Fruit fly (Drosophila melanogaster) whole organism, embryonic: ENCODE data around the gene CG44040.
A peak's percentile ranks its signal among the peaks of the same experiment; 100 is the strongest.

Experiments
- Asciz ChIP-seq: fragments of 200-800 bp; sonication (Bioruptor generic); optimal IDR thresholded peaks from 2 replicates; lab custom pipeline; 2017; ENCODE audit warnings: missing biosample characterization, mild to moderate bottlenecking, missing genetic modification characterization, missing genetic modification reagents
- Atf6 ChIP-seq: fragments of 200-800 bp; sonication (Bioruptor generic); IDR thresholded peaks from 2 replicates; pipeline ENCODE4 v1.3.6; 2022; ENCODE audit warnings: missing biosample characterization, missing genetic modification characterization
- Bdp1 ChIP-seq: fragments of 200-800 bp; sonication (Bioruptor generic); optimal IDR thresholded peaks from 3 replicates; lab custom pipeline; 2016; ENCODE audit warnings: missing biosample characterization, missing genetic modification characterization
- Blimp-1 ChIP-seq: fragments of 200-800 bp; sonication (Bioruptor generic); optimal IDR thresholded peaks from 3 replicates; lab custom pipeline; 2018; ENCODE audit warnings: missing biosample characterization, missing genetic modification characterization, mild to moderate bottlenecking, moderate library complexity, missing genetic modification reagents
- CG10209 ChIP-seq: fragments of 200-800 bp; sonication (Bioruptor generic); optimal IDR thresholded peaks from 3 replicates; lab custom pipeline; 2017; ENCODE audit warnings: missing biosample characterization, mild to moderate bottlenecking, missing genetic modification characterization, missing genetic modification reagents
- CG10321 ChIP-seq: fragments of 200-800 bp; sonication (Bioruptor generic); IDR thresholded peaks from 2 replicates; pipeline ENCODE4 v1.3.6; 2022; ENCODE audit warnings: missing biosample characterization, missing genetic modification characterization
- CG10979 ChIP-seq: fragments of 200-800 bp; sonication (Bioruptor generic); optimal IDR thresholded peaks from 2 replicates; lab custom pipeline; 2018; ENCODE audit warnings: missing biosample characterization, mild to moderate bottlenecking, missing genetic modification characterization, moderate library complexity
- CG11093 ChIP-seq: fragments of 200-800 bp; sonication (Bioruptor generic); IDR thresholded peaks from 3 replicates; pipeline ENCODE4 v1.3.6; 2022; ENCODE audit warnings: missing biosample characterization, missing genetic modification characterization
- CG11456 ChIP-seq: fragments of 200-800 bp; sonication (Bioruptor generic); IDR thresholded peaks from 3 replicates; pipeline ENCODE4 v1.3.6; 2022; ENCODE audit warnings: missing biosample characterization, missing genetic modification characterization
- CG12219 ChIP-seq: fragments of 200-800 bp; sonication (Bioruptor generic); optimal IDR thresholded peaks from 3 replicates; lab custom pipeline; 2018; ENCODE audit warnings: missing biosample characterization, mild to moderate bottlenecking, missing genetic modification characterization
- CG12236 ChIP-seq: fragments of 200-800 bp; sonication (Bioruptor generic); optimal IDR thresholded peaks from 2 replicates; lab custom pipeline; 2016; ENCODE audit warnings: missing biosample characterization, missing genetic modification characterization
- CG13624 ChIP-seq: fragments of 200-800 bp; sonication (Bioruptor generic); optimal IDR thresholded peaks from 2 replicates; lab custom pipeline; 2016; ENCODE audit warnings: missing biosample characterization, missing genetic modification characterization
- CG13894 ChIP-seq: fragments of 200-800 bp; sonication (Bioruptor generic); optimal IDR thresholded peaks from 3 replicates; lab custom pipeline; 2018; ENCODE audit warnings: missing biosample characterization, mild to moderate bottlenecking, missing genetic modification characterization, moderate library complexity
- CG14014 ChIP-seq: fragments of 200-800 bp; sonication (Bioruptor generic); IDR thresholded peaks from 2 replicates; pipeline ENCODE4 v1.3.6; 2022; ENCODE audit warnings: missing biosample characterization, missing genetic modification characterization
- CG14965 ChIP-seq: fragments of 200-800 bp; sonication (Bioruptor generic); optimal IDR thresholded peaks from 2 replicates; lab custom pipeline; 2016; ENCODE audit warnings: missing biosample characterization, missing genetic modification characterization, borderline replicate concordance
- CG15696 ChIP-seq: fragments of 200-800 bp; sonication (Bioruptor generic); optimal IDR thresholded peaks from 2 replicates; lab custom pipeline; 2019; ENCODE audit warnings: missing biosample characterization, mild to moderate bottlenecking, missing genetic modification characterization, moderate library complexity
- CG17385 ChIP-seq: fragments of 200-800 bp; sonication (Bioruptor generic); optimal IDR thresholded peaks from 3 replicates; lab custom pipeline; 2018; ENCODE audit warnings: missing biosample characterization, mild to moderate bottlenecking, missing genetic modification characterization
- CG17829 ChIP-seq: fragments of 200-800 bp; optimal IDR thresholded peaks from 2 replicates; lab custom pipeline; 2019; ENCODE audit warnings: missing biosample characterization, mild to moderate bottlenecking, missing genetic modification characterization, moderate library complexity
- CG18476 ChIP-seq: fragments of 200-800 bp; sonication (Bioruptor generic); optimal IDR thresholded peaks from 2 replicates; lab custom pipeline; 2016; ENCODE audit warnings: missing biosample characterization, mild to moderate bottlenecking, missing genetic modification characterization
- CG3407 ChIP-seq: fragments of 200-800 bp; sonication (Bioruptor generic); optimal IDR thresholded peaks from 2 replicates; lab custom pipeline; 2018; ENCODE audit warnings: missing biosample characterization, mild to moderate bottlenecking, missing genetic modification characterization
- CG5245 ChIP-seq: fragments of 200-800 bp; sonication (Bioruptor generic); optimal IDR thresholded peaks from 3 replicates; lab custom pipeline; 2016; ENCODE audit warnings: missing biosample characterization, missing genetic modification characterization
- CG6689 ChIP-seq: fragments of 200-800 bp; sonication (Bioruptor generic); IDR thresholded peaks from 2 replicates; pipeline ENCODE4 v1.3.6; 2022; ENCODE audit warnings: missing biosample characterization, missing genetic modification characterization
- CG8089 ChIP-seq: fragments of 200-800 bp; sonication (Bioruptor generic); optimal IDR thresholded peaks from 3 replicates; lab custom pipeline; 2016; ENCODE audit warnings: missing biosample characterization, missing genetic modification characterization
- CG8388 ChIP-seq: fragments of 200-800 bp; sonication (Bioruptor generic); optimal IDR thresholded peaks from 2 replicates; lab custom pipeline; 2019; ENCODE audit warnings: missing biosample characterization, mild to moderate bottlenecking, missing genetic modification characterization, moderate library complexity
- CG8478 ChIP-seq: fragments of >200 bp; optimal IDR thresholded peaks from 2 replicates; lab custom pipeline; 2018
- CkIIα-i1 ChIP-seq: fragments of 200-800 bp; sonication (Bioruptor generic); IDR thresholded peaks from 2 replicates; pipeline ENCODE4 v1.3.6; 2022; ENCODE audit warnings: missing biosample characterization, missing genetic modification characterization
- Dad ChIP-seq: fragments of 200-800 bp; sonication (Bioruptor generic); optimal IDR thresholded peaks from 3 replicates; lab custom pipeline; 2016; ENCODE audit warnings: missing biosample characterization, missing genetic modification characterization
- Hand ChIP-seq: fragments of 200-800 bp; sonication (Bioruptor generic); optimal IDR thresholded peaks from 2 replicates; lab custom pipeline; 2017; ENCODE audit warnings: mild to moderate bottlenecking, missing biosample characterization, missing genetic modification reagents, missing genetic modification characterization
- Max ChIP-seq: fragments of 200-800 bp; sonication (Bioruptor generic); optimal IDR thresholded peaks from 2 replicates; lab custom pipeline; 2016; ENCODE audit warnings: missing biosample characterization, mild to moderate bottlenecking, missing genetic modification characterization
- Side ChIP-seq: fragments of 200-800 bp; sonication (Bioruptor generic); optimal IDR thresholded peaks from 2 replicates; lab custom pipeline; 2016; ENCODE audit warnings: missing biosample characterization, missing genetic modification characterization
- Spps ChIP-seq: fragments of 200-800 bp; sonication (Bioruptor generic); optimal IDR thresholded peaks from 2 replicates; lab custom pipeline; 2018; ENCODE audit warnings: missing biosample characterization, mild to moderate bottlenecking, missing genetic modification characterization
- caup ChIP-seq: fragments of 200-800 bp; sonication (Bioruptor generic); optimal IDR thresholded peaks from 3 replicates; lab custom pipeline; 2017; ENCODE audit warnings: missing biosample characterization, mild to moderate bottlenecking, missing genetic modification characterization, moderate library complexity; ENCODE audit not compliant: severe bottlenecking
- crol ChIP-seq: fragments of 200-800 bp; sonication (Bioruptor generic); IDR thresholded peaks from 2 replicates; pipeline ENCODE4 v1.3.6; 2022; ENCODE audit warnings: missing biosample characterization, missing genetic modification characterization
- disco-r ChIP-seq: fragments of 200-800 bp; sonication (Bioruptor generic); optimal IDR thresholded peaks from 2 replicates; lab custom pipeline; 2016; ENCODE audit warnings: missing biosample characterization, missing genetic modification characterization
- ewg ChIP-seq: fragments of 200-800 bp; sonication (Bioruptor generic); optimal IDR thresholded peaks from 3 replicates; lab custom pipeline; 2017; ENCODE audit warnings: mild to moderate bottlenecking, missing biosample characterization, missing genetic modification reagents, missing genetic modification characterization
- fd3F ChIP-seq: fragments of 200-800 bp; sonication (Bioruptor generic); optimal IDR thresholded peaks from 2 replicates; lab custom pipeline; 2018; ENCODE audit warnings: missing biosample characterization, mild to moderate bottlenecking, missing genetic modification characterization, moderate library complexity
- jumu ChIP-seq: fragments of 200-800 bp; sonication (Bioruptor generic); optimal IDR thresholded peaks from 3 replicates; lab custom pipeline; 2016; ENCODE audit warnings: missing biosample characterization, missing genetic modification characterization
- klu ChIP-seq: fragments of 200-800 bp; sonication (Bioruptor generic); IDR thresholded peaks from 2 replicates; pipeline ENCODE4 v1.3.6; 2022; ENCODE audit warnings: missing biosample characterization, missing genetic modification characterization
- kni ChIP-seq: fragments of 200-800 bp; sonication (Bioruptor generic); optimal IDR thresholded peaks from 3 replicates; lab custom pipeline; 2017; ENCODE audit warnings: mild to moderate bottlenecking, missing biosample characterization, missing genetic modification reagents, missing genetic modification characterization
- pho ChIP-seq: fragments of 200-800 bp; sonication (Bioruptor generic); optimal IDR thresholded peaks from 2 replicates; lab custom pipeline; 2016; ENCODE audit warnings: missing biosample characterization, missing genetic modification characterization
- sim ChIP-seq: fragments of 200-800 bp; sonication (Bioruptor generic); IDR thresholded peaks from 2 replicates; pipeline ENCODE4 v1.3.6; 2022; ENCODE audit warnings: missing biosample characterization, missing genetic modification characterization
- slbo ChIP-seq: fragments of 200-800 bp; sonication (Bioruptor generic); IDR thresholded peaks from 2 replicates; pipeline ENCODE4 v1.3.6; 2022; ENCODE audit warnings: missing biosample characterization, missing genetic modification characterization
- slou ChIP-seq: fragments of 200-800 bp; sonication (Bioruptor generic); optimal IDR thresholded peaks from 3 replicates; lab custom pipeline; 2016; ENCODE audit warnings: missing biosample characterization, missing genetic modification characterization
- sob ChIP-seq: fragments of 200-800 bp; sonication (Bioruptor generic); IDR thresholded peaks from 2 replicates; pipeline ENCODE4 v1.3.6; 2022; ENCODE audit warnings: missing biosample characterization, missing genetic modification characterization
- tll ChIP-seq, 2 experiments: fragments of 200-800 bp in 1 of 2; fragments of >200 bp in 1 of 2; sonication (Bioruptor generic) in 1 of 2; optimal IDR thresholded peaks; 2 replicates each; lab custom pipeline; 2017 to 2019; ENCODE audit warnings: missing biosample characterization in 2 of 2, missing genetic modification characterization in 2 of 2, mild to moderate bottlenecking in 1 of 2, moderate library complexity in 1 of 2
- tna ChIP-seq: fragments of 200-800 bp; sonication (Bioruptor generic); IDR thresholded peaks from 2 replicates; pipeline ENCODE4 v1.3.6; 2022; ENCODE audit warnings: missing biosample characterization, missing genetic modification characterization; ENCODE audit not compliant: partially characterized antibody
- tx ChIP-seq: fragments of 200-800 bp; sonication (Bioruptor generic); optimal IDR thresholded peaks from 2 replicates; lab custom pipeline; 2016; ENCODE audit warnings: missing biosample characterization, missing genetic modification characterization
- wek ChIP-seq: fragments of 200-800 bp; sonication (Bioruptor generic); optimal IDR thresholded peaks from 3 replicates; lab custom pipeline; 2018; ENCODE audit warnings: missing biosample characterization, mild to moderate bottlenecking, missing genetic modification characterization, moderate library complexity
- wor ChIP-seq: fragments of 200-800 bp; sonication (Bioruptor generic); IDR thresholded peaks from 2 replicates; pipeline ENCODE4 v1.3.6; 2022; ENCODE audit warnings: missing biosample characterization, missing genetic modification characterization
- zen2 ChIP-seq: fragments of 200-800 bp; sonication (Bioruptor generic); IDR thresholded peaks from 3 replicates; pipeline ENCODE4 v1.3.6; 2022; ENCODE audit warnings: missing biosample characterization, missing genetic modification characterization; ENCODE audit not compliant: partially characterized antibody

The CG44040 gene

dm6 chr3R:15292241-15293004, 27.8 kb upstream of the CG44040 start (continued):
- TF ChIP-seq CkIIα-i1 (GFP tag; lab: Robert Waterston, UW): no peak
- no peak for TF ChIP-seq CG14965 (GFP tag; lab: Kevin White, UChicago)
- TF ChIP-seq CG11456 (GFP tag; lab: Robert Waterston, UW): no peak
- TF ChIP-seq CG8089: no peak
- TF ChIP-seq caup (GFP tag; lab: Kevin White, UChicago): no peak
- TF ChIP-seq CG14014 (GFP tag; lab: Robert Waterston, UW): no peak
- TF ChIP-seq sim (GFP tag; lab: Robert Waterston, UW): no peak
- TF ChIP-seq Hand (GFP tag; lab: Kevin White, UChicago): no peak
- no peak for TF ChIP-seq Atf6 (GFP tag; lab: Robert Waterston, UW)
- TF ChIP-seq slou: no peak
- no peak for TF ChIP-seq CG3407 (GFP tag; lab: Kevin White, UChicago)
- TF ChIP-seq CG10321 (GFP tag; lab: Robert Waterston, UW): no peak
- TF ChIP-seq fd3F (GFP tag; lab: Kevin White, UChicago): no peak
- TF ChIP-seq CG10209 (GFP tag; lab: Kevin White, UChicago): peak; percentile 8
- TF ChIP-seq sob (GFP tag; lab: Robert Waterston, UW): no peak
- peak; percentile 13 for TF ChIP-seq CG8388 (GFP tag; lab: Kevin White, UChicago)
- TF ChIP-seq CG17385 (GFP tag; lab: Kevin White, UChicago): no peak
- no peak for TF ChIP-seq Spps (tag; lab: Kevin White, UChicago)
- peak; percentile 9 for TF ChIP-seq CG17829 (tag; lab: Kevin White, UChicago)
- no peak for TF ChIP-seq CG12236 (GFP tag; lab: Kevin White, UChicago)
- TF ChIP-seq tna: no peak
- TF ChIP-seq CG15696 (tag; lab: Kevin White, UChicago): peak; percentile 7
- TF ChIP-seq CG18476 (GFP tag; lab: Kevin White, UChicago): no peak
- peak; percentile 12 for TF ChIP-seq Blimp-1 (GFP tag; lab: Kevin White, UChicago)
- TF ChIP-seq CG10979 (tag; lab: Kevin White, UChicago): no peak
- no peak for TF ChIP-seq CG5245 (GFP tag; lab: Kevin White, UChicago)
- no peak for TF ChIP-seq klu
- no peak for TF ChIP-seq Side (GFP tag; lab: Kevin White, UChicago)
- TF ChIP-seq CG13894 (tag; lab: Kevin White, UChicago): no peak
- no peak for TF ChIP-seq wor
- no peak for TF ChIP-seq CG6689 (GFP tag; lab: Robert Waterston, UW)
- TF ChIP-seq CG12219: peak; percentile 1
- TF ChIP-seq Bdp1 (GFP tag; lab: Kevin White, UChicago): no peak
- TF ChIP-seq disco-r (GFP tag; lab: Kevin White, UChicago): peak; percentile 49
- TF ChIP-seq crol (GFP tag; lab: Robert Waterston, UW): no peak
- no peak for TF ChIP-seq Asciz
- no peak for TF ChIP-seq CG11093 (GFP tag; lab: Robert Waterston, UW)
- TF ChIP-seq Max: no peak
- no peak for TF ChIP-seq kni
- TF ChIP-seq wek (GFP tag; lab: Kevin White, UChicago): no peak
- no peak for TF ChIP-seq Dad (GFP tag; lab: Kevin White, UChicago)
- TF ChIP-seq zen2 (GFP tag; lab: Robert Waterston, UW): no peak
- no peak for TF ChIP-seq ewg
- peak; percentile 16 for TF ChIP-seq CG13624 (GFP tag; lab: Kevin White, UChicago)
- no peak for TF ChIP-seq tll (GFP tag; optimal IDR thresholded peaks at IDR 0.05; lab: Kevin White, UChicago)
- no peak for TF ChIP-seq jumu (GFP tag; lab: Kevin White, UChicago)
- no peak for TF ChIP-seq tx (GFP tag; lab: Kevin White, UChicago)
- TF ChIP-seq pho (GFP tag; lab: Kevin White, UChicago): no peak
- TF ChIP-seq slbo (GFP tag; lab: Robert Waterston, UW): no peak
- TF ChIP-seq CG8478: no peak
